Worm (Caenorhabditis elegans): ENCODE measurements around the gene gsto-1.

gsto-1 gene

ce11 chrIII:7979659-7980058 is 32.8 kb upstream of the gsto-1 start, which contains the start of gene clp-1:
Gene clp-1, plus strand, starts transcription at chrIII:7979959.
- TF ChIP-seq lin-15B (tag; optimal IDR thresholded peaks at IDR 0.05) (no peak), unc-30 (tag; optimal IDR thresholded peaks at IDR 0.05) (no peak), nhr-85 (tag) (peak; percentile 11), lin-14 (GFP tag; optimal IDR thresholded peaks at IDR 0.05) (peak; percentile 44), Y116A8C.19 (tag; optimal IDR thresholded peaks at IDR 0.05; ENCODE audit: borderline replicate concordance) (no peak)

ce11 chrIII:7978723-7979122 is 31.9 kb upstream of the gsto-1 start:
- TF ChIP-seq egl-27 (tag; optimal IDR thresholded peaks at IDR 0.05) (no peak), nhr-28 (tag; optimal IDR thresholded peaks at IDR 0.05) (no peak), lir-3 (tag; optimal IDR thresholded peaks at IDR 0.05; ENCODE audit: poor library complexity) (no peak), elt-3 (tag; optimal IDR thresholded peaks at IDR 0.05) (peak in 1 of 6 experiments; percentile 57), nhr-12 (tag; optimal IDR thresholded peaks at IDR 0.05) (no peak), efl-1 (optimal IDR thresholded peaks at IDR 0.05) (peak; percentile 68 to 79), efl-1 (GFP tag; optimal IDR thresholded peaks at IDR 0.05 in 1 of 2) (peak; percentile 46 to 92), snu-23 (GFP tag; optimal IDR thresholded peaks at IDR 0.05) (peak; percentile 77), nhr-20 (tag; optimal IDR thresholded peaks at IDR 0.05) (peak; percentile 78), unc-62 (GFP tag; optimal IDR thresholded peaks at IDR 0.05) (no peak), ztf-4 (tag; optimal IDR thresholded peaks at IDR 0.05) (no peak), ets-5 (GFP tag; IDR thresholded peaks at IDR 0.05) (no peak), pqm-1 (tag; optimal IDR thresholded peaks at IDR 0.05) (no peak), aly-2 (tag; optimal IDR thresholded peaks at IDR 0.05) (no peak), dsc-1 (tag; optimal IDR thresholded peaks at IDR 0.05) (peak; percentile 31), hlh-4 (tag; optimal IDR thresholded peaks at IDR 0.05) (no peak), unc-30 (tag; optimal IDR thresholded peaks at IDR 0.05) (no peak), xbp-1 (tag; optimal IDR thresholded peaks at IDR 0.05) (peak; percentile 37), nhr-237 (tag; optimal IDR thresholded peaks at IDR 0.05) (no peak), nhr-77 (tag; optimal IDR thresholded peaks at IDR 0.05) (peak; percentile 61), F16B12.6 (tag; optimal IDR thresholded peaks at IDR 0.05) (peak; percentile 40), hpl-2 (GFP tag; optimal IDR thresholded peaks at IDR 0.05) (no peak), nhr-11 (tag; optimal IDR thresholded peaks at IDR 0.05) (no peak), snpc-4 (tag; optimal IDR thresholded peaks at IDR 0.05) (peak; percentile 3), grh-1 (GFP tag; IDR thresholded peaks at IDR 0.05) (no peak), zag-1 (tag; optimal IDR thresholded peaks at IDR 0.05) (no peak), unc-86 (tag; optimal IDR thresholded peaks at IDR 0.05) (no peak), mef-2 (tag; optimal IDR thresholded peaks at IDR 0.05) (no peak), mep-1 (tag; optimal IDR thresholded peaks at IDR 0.05) (peak; percentile 58), nhr-84 (tag; optimal IDR thresholded peaks at IDR 0.05) (no peak), ceh-63 (GFP tag; optimal IDR thresholded peaks at IDR 0.05) (no peak), zip-4 (GFP tag; optimal IDR thresholded peaks at IDR 0.05) (no peak), fkh-10 (GFP tag; optimal IDR thresholded peaks at IDR 0.05) (no peak), pax-3 (tag; optimal IDR thresholded peaks at IDR 0.05) (no peak), lin-35 (GFP tag; optimal IDR thresholded peaks at IDR 0.05) (peak; percentile 38 to 68), nhr-47 (tag; optimal IDR thresholded peaks at IDR 0.05) (peak; percentile 60), unc-130 (tag; optimal IDR thresholded peaks at IDR 0.05) (peak; percentile 3), rnt-1 (tag; optimal IDR thresholded peaks at IDR 0.05) (peak; percentile 57), fkh-4 (tag; optimal IDR thresholded peaks at IDR 0.05; ENCODE audit: borderline replicate concordance) (no peak), hlh-17 (GFP tag; optimal IDR thresholded peaks at IDR 0.05; ENCODE audit: borderline replicate concordance) (no peak), Y116A8C.19 (tag; optimal IDR thresholded peaks at IDR 0.05; ENCODE audit: borderline replicate concordance) (no peak), pag-3 (tag; optimal IDR thresholded peaks at IDR 0.05; ENCODE audit: borderline replicate concordance, insufficient read depth) (no peak), C16A3.4 (tag; optimal IDR thresholded peaks at IDR 0.05) (peak; percentile 45), lin-39 (tag; optimal IDR thresholded peaks at IDR 0.05) (no peak), lin-14 (GFP tag; optimal IDR thresholded peaks at IDR 0.05) (peak; percentile 86), ama-1 (optimal IDR thresholded peaks at IDR 0.05) (no peak), jun-1 (tag; optimal IDR thresholded peaks at IDR 0.05) (peak; percentile 26), blmp-1 (tag; optimal IDR thresholded peaks at IDR 0.05) (peak; percentile 46), C34B4.2 (tag; optimal IDR thresholded peaks at IDR 0.05) (no peak), nhr-90 (tag; optimal IDR thresholded peaks at IDR 0.05; ENCODE audit: poor library complexity) (peak; percentile 66)
